Worm (Caenorhabditis elegans) whole organism, late embryonic: ENCODE data around the gene C33D9.13.

ENCODE experiments used
- ceh-2 ChIP-seq: sonication (generic microtip); optimal IDR thresholded peaks from 2 replicates; lab custom pipeline; 2016; ENCODE audit warnings: missing genotype, missing genetic modification characterization, missing compliant biosample characterization
- ceh-9 ChIP-seq: sonication (generic microtip); optimal IDR thresholded peaks from 2 replicates; lab custom pipeline; 2016; ENCODE audit warnings: mild to moderate bottlenecking, missing genetic modification characterization, inconsistent platforms, missing compliant biosample characterization
- hlh-30 ChIP-seq: sonication (generic microtip); optimal IDR thresholded peaks from 2 replicates; lab custom pipeline; 2017; ENCODE audit warnings: antibody characterized with exemption, missing genetic modification characterization, missing compliant biosample characterization; ENCODE audit not compliant: insufficient read depth
- pha-4 ChIP-seq: fragments of 150-350 bp; optimal IDR thresholded peaks from 2 replicates; lab custom pipeline; 2018; ENCODE audit warnings: missing biosample characterization, missing genetic modification reagents, missing genetic modification characterization
- unc-86 ChIP-seq: sonication (generic microtip); optimal IDR thresholded peaks from 2 replicates; lab custom pipeline; 2016; ENCODE audit warnings: missing genetic modification characterization, missing compliant biosample characterization

ce11 chrIV:8822598-8822997 is 37.5 kb upstream of the C33D9.13 start:
- TF ChIP-seq ceh-2: no peak
- TF ChIP-seq unc-86 (tag; lab: Kevin White, UChicago): no peak
- no peak for TF ChIP-seq ceh-9 (tag; lab: Kevin White, UChicago)
- TF ChIP-seq hlh-30: no peak
- TF ChIP-seq pha-4 (tag; lab: Kevin White, UChicago): no peak
